In genomic region chr2L:6547978-6548377, dm6 we compare ENCODE assay signal across 2 fruit fly cellular contexts.
TF ChIP-seq lines count a peak whose summit lies in the region.

No protein-coding gene starts in this region.

- TF ChIP-seq CTCF in whole organism, embryonic (GFP tag; optimal IDR thresholded peaks at IDR 0.05; lab: Kevin White, UChicago) = no peak

TF ChIP-seq in whole organism, embryonic, 481 proteins besides CTCF, POLR2A, EP300 and RAD21:
- TF ChIP-seq ewg (GFP tag; optimal IDR thresholded peaks at IDR 0.05; lab: Kevin White, UChicago) (peak; percentile 82), Nf-YC (tag; optimal IDR thresholded peaks at IDR 0.05; lab: Kevin White, UChicago) (peak; percentile 88), crol (GFP tag; IDR thresholded peaks at IDR 0.05; lab: Robert Waterston, UW) (peak; percentile 68; the same call in 1 of the 2 replicates), Nf-YB (GFP tag; optimal IDR thresholded peaks at IDR 0.05; lab: Kevin White, UChicago) (peak; percentile 79), seq (GFP tag; IDR thresholded peaks at IDR 0.05; lab: Robert Waterston, UW) (peak; percentile 59; the same call in 1 of the 2 replicates), Ptx1 (GFP tag; IDR thresholded peaks at IDR 0.05; lab: Robert Waterston, UW) (no peak), CG4404 (GFP tag; IDR thresholded peaks at IDR 0.05; lab: Robert Waterston, UW) (no peak), CG9727 (GFP tag; optimal IDR thresholded peaks at IDR 0.05; lab: Kevin White, UChicago) (no peak), Deaf1 (tag; optimal IDR thresholded peaks at IDR 0.05; lab: Kevin White, UChicago) (peak; percentile 36), CG1832 (GFP tag; optimal IDR thresholded peaks at IDR 0.05; lab: Kevin White, UChicago) (peak; percentile 7), z (GFP tag; IDR thresholded peaks at IDR 0.05; lab: Robert Waterston, UW) (peak; percentile 91)

TF ChIP-seq in whole organism, prepupa, 60 proteins besides CTCF, POLR2A, EP300 and RAD21:
- peak; percentile 16 for TF ChIP-seq fkh (GFP tag; optimal IDR thresholded peaks at IDR 0.05; lab: Kevin White, UChicago)
- no peak for TF ChIP-seq CG8119 (GFP tag; IDR thresholded peaks at IDR 0.05; lab: Robert Waterston, UW)
